Worm (Caenorhabditis elegans): ENCODE results near the gene T28D6.4.

T28D6.4 gene

DNA sequence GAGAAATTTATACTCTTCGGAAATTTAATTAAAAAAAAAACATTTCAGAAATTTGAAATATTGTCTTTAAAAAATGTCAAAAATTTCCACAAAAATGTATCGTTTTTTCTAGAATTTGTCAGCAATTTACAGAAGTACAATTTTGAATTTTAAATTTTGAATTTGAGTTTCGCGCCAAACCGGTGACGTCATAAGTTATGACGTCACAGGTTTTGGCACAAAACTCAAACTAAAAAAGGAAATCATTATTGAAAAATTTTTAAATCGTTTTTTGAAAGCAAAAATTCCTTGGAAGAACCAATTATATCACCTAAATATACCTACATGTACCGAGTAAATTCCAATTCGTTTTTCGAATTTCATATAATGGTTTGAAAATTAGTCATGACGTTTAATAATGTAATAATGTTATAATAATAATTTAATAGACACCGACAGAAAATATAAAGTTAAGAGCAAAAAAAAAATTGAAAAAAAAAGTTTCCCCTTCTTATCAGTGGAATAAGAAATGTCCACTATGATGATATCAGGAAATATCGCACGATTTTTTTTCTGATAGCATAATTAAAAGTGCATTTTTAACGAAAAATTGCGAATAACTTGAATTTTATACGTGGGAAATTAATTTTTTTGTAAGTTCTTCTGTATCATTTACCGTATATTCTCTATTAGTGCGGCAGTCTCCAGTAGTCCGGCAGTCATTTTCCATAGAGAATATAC lies 10.0 kb upstream of the T28D6.4 start:
- no peak for TF ChIP-seq elt-3 (tag; optimal IDR thresholded peaks at IDR 0.05)
- peak; percentile 44 for TF ChIP-seq fos-1 (tag; optimal IDR thresholded peaks at IDR 0.05)

DNA sequence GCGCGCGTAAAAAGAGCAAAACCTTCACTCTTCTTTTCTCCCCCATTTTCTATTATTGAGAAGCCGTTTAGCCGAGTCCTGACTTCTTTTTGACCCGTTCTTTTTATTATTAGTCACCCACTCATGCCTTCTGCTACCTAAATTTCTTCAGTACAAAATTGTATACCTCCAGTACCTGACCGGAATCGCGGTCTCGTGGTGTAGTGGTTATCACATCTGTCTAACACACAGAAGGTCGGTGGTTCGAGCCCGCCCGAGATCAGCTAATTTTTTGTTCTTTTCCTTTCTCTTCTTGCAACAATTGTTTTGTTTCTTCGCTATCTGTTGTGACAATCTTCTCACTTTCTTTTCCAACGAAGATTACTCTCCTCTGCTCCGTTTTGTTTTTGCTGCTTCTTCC lies 7.4 kb upstream of the T28D6.4 start:
- no peak for TF ChIP-seq blmp-1 (tag; optimal IDR thresholded peaks at IDR 0.05; ENCODE audit: insufficient read depth)
- TF ChIP-seq ztf-1 (GFP tag; conservative IDR thresholded peaks at IDR 0.05), result no peak
- peak; percentile 51 for TF ChIP-seq nhr-129 (tag; optimal IDR thresholded peaks at IDR 0.05)
- peak; percentile 15 for TF ChIP-seq sma-9 (GFP tag; optimal IDR thresholded peaks at IDR 0.05)
- no peak for TF ChIP-seq sma-9 (tag; optimal IDR thresholded peaks at IDR 0.05)
- peak in 1 of 2 experiments; percentile 22 for TF ChIP-seq lsy-2 (tag; optimal IDR thresholded peaks at IDR 0.05)
- no peak for TF ChIP-seq fos-1 (tag; optimal IDR thresholded peaks at IDR 0.05)
- no peak for TF ChIP-seq mdl-1 (tag; optimal IDR thresholded peaks at IDR 0.05)
- TF ChIP-seq gmeb-1 (tag; optimal IDR thresholded peaks at IDR 0.05), result peak; percentile 33
- no peak for TF ChIP-seq zag-1 (tag; optimal IDR thresholded peaks at IDR 0.05)
- TF ChIP-seq nhr-77 (tag; optimal IDR thresholded peaks at IDR 0.05), result no peak
- no peak for TF ChIP-seq nhr-10 (tag; optimal IDR thresholded peaks at IDR 0.05)
- TF ChIP-seq F13H6.1 (tag; optimal IDR thresholded peaks at IDR 0.05), result peak; percentile 22
- peak; percentile 9 for TF ChIP-seq unc-55 (GFP tag; optimal IDR thresholded peaks at IDR 0.05)
- TF ChIP-seq nhr-11 (tag; optimal IDR thresholded peaks at IDR 0.05), result no peak
- TF ChIP-seq aly-2 (tag; optimal IDR thresholded peaks at IDR 0.05), result no peak

DNA sequence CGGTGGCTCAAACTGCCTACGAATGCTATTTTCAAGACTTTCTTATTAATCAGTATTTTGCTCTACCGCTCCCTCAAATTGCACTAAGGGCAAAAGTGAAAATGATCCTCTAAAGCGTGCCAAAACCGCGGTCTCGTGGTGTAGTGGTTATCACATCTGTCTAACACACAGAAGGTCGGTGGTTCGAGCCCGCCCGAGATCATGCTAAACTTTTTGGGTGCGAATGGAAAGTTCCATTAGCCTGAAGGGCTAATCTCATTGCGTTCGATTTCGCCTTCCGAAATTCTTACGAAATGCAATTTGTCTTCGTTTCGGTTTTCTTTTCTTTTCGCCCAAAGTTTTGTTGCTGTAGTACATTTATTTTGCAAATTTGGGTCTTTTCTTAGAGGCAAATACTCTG lies 6.8 kb upstream of the T28D6.4 start:
- no peak for TF ChIP-seq unc-62 (GFP tag; optimal IDR thresholded peaks at IDR 0.05)
- peak in 1 of 2 experiments; percentile 22 for TF ChIP-seq lsy-2 (tag; optimal IDR thresholded peaks at IDR 0.05)
- no peak for TF ChIP-seq skn-1 (tag; optimal IDR thresholded peaks at IDR 0.05)
- peak; percentile 7 for TF ChIP-seq sma-9 (GFP tag; optimal IDR thresholded peaks at IDR 0.05)
- no peak for TF ChIP-seq sma-9 (tag; optimal IDR thresholded peaks at IDR 0.05)
- no peak for TF ChIP-seq nhr-10 (tag; optimal IDR thresholded peaks at IDR 0.05)
- no peak for TF ChIP-seq alr-1 (tag; optimal IDR thresholded peaks at IDR 0.05)
- peak; percentile 28 for TF ChIP-seq crh-2 (tag; optimal IDR thresholded peaks at IDR 0.05)
- TF ChIP-seq ztf-4 (tag; optimal IDR thresholded peaks at IDR 0.05), result no peak
- TF ChIP-seq sem-4 (tag; optimal IDR thresholded peaks at IDR 0.05), result peak; percentile 33
- peak; percentile 42 for TF ChIP-seq C34F6.9 (tag; optimal IDR thresholded peaks at IDR 0.05)
- no peak for TF ChIP-seq Y55F3AM.14 (GFP tag; optimal IDR thresholded peaks at IDR 0.05)
- TF ChIP-seq fos-1 (tag; optimal IDR thresholded peaks at IDR 0.05), result peak; percentile 25
- TF ChIP-seq unc-39 (tag; optimal IDR thresholded peaks at IDR 0.05), result no peak
- TF ChIP-seq unc-55 (GFP tag; optimal IDR thresholded peaks at IDR 0.05), result no peak
- peak; percentile 63 for TF ChIP-seq nhr-129 (tag; optimal IDR thresholded peaks at IDR 0.05)

DNA sequence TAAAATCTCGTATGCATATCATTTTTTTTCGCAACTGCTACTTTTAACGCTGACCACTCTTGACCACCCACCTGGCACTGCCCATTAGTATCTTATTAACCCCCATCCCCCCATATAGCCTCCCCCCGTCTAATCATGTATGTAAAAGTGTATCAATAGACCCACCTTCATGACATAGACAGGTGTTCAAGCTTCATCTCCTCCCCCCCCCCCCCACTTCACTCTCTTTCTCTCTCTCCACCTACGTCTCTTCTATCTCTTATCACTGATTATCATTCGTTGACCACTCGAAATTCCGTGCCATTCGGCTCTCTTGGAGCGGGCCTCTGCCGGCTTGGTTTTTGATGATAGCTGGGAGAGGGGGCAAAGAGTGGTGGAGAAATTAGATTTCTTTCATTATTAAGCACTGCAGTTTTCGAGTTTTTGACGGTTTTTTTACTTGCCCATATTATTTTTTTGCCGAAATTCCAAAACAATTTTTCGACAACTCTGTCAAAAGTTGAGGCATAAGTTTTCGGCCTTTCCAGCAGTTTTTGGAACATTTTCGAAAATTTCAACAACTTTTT lies 4.4 kb upstream of the T28D6.4 start:
- no peak for TF ChIP-seq ztf-11 (tag; optimal IDR thresholded peaks at IDR 0.05)

DNA sequence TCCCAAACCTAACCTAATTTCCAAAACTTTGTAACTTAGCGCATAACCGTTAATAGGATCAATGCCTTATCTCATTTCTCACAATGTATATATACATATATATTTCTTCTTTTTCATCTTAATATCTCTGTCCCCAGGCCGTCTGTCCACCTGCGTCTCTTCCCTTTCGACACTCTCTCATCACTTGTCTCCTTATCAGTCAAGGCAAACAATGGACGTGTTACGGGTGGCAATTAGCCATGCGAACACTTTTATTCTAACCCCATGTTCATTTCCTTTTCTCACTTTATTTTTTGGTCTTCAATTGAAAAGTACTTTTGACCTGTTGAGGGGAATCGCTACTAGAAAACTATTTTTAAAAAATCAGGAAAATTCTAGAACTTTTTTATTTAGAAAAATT lies 2.8 kb upstream of the T28D6.4 start:
- peak; percentile 3 for TF ChIP-seq F13H6.1 (tag; optimal IDR thresholded peaks at IDR 0.05)
- TF ChIP-seq lin-11 (tag; optimal IDR thresholded peaks at IDR 0.05), result no peak
- TF ChIP-seq egl-27 (tag; optimal IDR thresholded peaks at IDR 0.05), result no peak
- no peak for TF ChIP-seq nhr-12 (tag; optimal IDR thresholded peaks at IDR 0.05)
- no peak for TF ChIP-seq mdl-1 (tag; optimal IDR thresholded peaks at IDR 0.05)
- no peak for TF ChIP-seq ceh-16 (tag; optimal IDR thresholded peaks at IDR 0.05)
- no peak for TF ChIP-seq alr-1 (tag; optimal IDR thresholded peaks at IDR 0.05)
- no peak for TF ChIP-seq ZK546.5 (tag; optimal IDR thresholded peaks at IDR 0.05)
- TF ChIP-seq unc-62 (GFP tag; optimal IDR thresholded peaks at IDR 0.05), result no peak
- peak; percentile 30 for TF ChIP-seq gmeb-1 (tag; optimal IDR thresholded peaks at IDR 0.05)
- no peak for TF ChIP-seq ceh-82 (tag; optimal IDR thresholded peaks at IDR 0.05)
- TF ChIP-seq R02D3.7 (tag; optimal IDR thresholded peaks at IDR 0.05), result no peak
- no peak for TF ChIP-seq nhr-6 (tag; optimal IDR thresholded peaks at IDR 0.05)
- TF ChIP-seq nhr-25 (tag; optimal IDR thresholded peaks at IDR 0.05), result no peak
- peak; percentile 13 for TF ChIP-seq sma-9 (GFP tag; optimal IDR thresholded peaks at IDR 0.05)
- no peak for TF ChIP-seq sma-9 (tag; optimal IDR thresholded peaks at IDR 0.05)
- no peak for TF ChIP-seq lsy-2 (tag; optimal IDR thresholded peaks at IDR 0.05)
- no peak for TF ChIP-seq sma-3 (GFP tag; optimal IDR thresholded peaks at IDR 0.05)
- peak; percentile 24 for TF ChIP-seq fos-1 (tag; optimal IDR thresholded peaks at IDR 0.05)
- TF ChIP-seq mbf-1 (tag; optimal IDR thresholded peaks at IDR 0.05), result no peak
- TF ChIP-seq skn-1 (tag; optimal IDR thresholded peaks at IDR 0.05), result no peak
- no peak for TF ChIP-seq nhr-77 (tag; optimal IDR thresholded peaks at IDR 0.05)
- no peak for TF ChIP-seq lin-39 (tag; optimal IDR thresholded peaks at IDR 0.05)
- no peak for TF ChIP-seq zag-1 (tag; optimal IDR thresholded peaks at IDR 0.05)
- TF ChIP-seq elt-3 (tag; optimal IDR thresholded peaks at IDR 0.05), result no peak
- no peak for TF ChIP-seq nhr-237 (tag; optimal IDR thresholded peaks at IDR 0.05)
- no peak for TF ChIP-seq mab-5 (tag; optimal IDR thresholded peaks at IDR 0.05)
- TF ChIP-seq C34F6.9 (tag; optimal IDR thresholded peaks at IDR 0.05), result no peak
- no peak for TF ChIP-seq ama-1 (optimal IDR thresholded peaks at IDR 0.05)
- TF ChIP-seq nhr-23 (tag; optimal IDR thresholded peaks at IDR 0.05), result no peak
- TF ChIP-seq nhr-11 (tag; optimal IDR thresholded peaks at IDR 0.05), result no peak
- no peak for TF ChIP-seq nhr-10 (tag; optimal IDR thresholded peaks at IDR 0.05)
